Worm (Caenorhabditis elegans) whole organism, early embryonic: ENCODE data around the gene ncx-10.

Experiments used
- B0310.2 ChIP-seq: sonication (generic microtip); optimal IDR thresholded peaks from 2 replicates; lab custom pipeline; 2016; ENCODE audit warnings: mild to moderate bottlenecking, missing genetic modification characterization, missing compliant biosample characterization
- aly-1 ChIP-seq: sonication (generic microtip); optimal IDR thresholded peaks from 2 replicates; lab custom pipeline; 2016; ENCODE audit warnings: missing genetic modification characterization, missing compliant biosample characterization
- ama-1 ChIP-seq: fragments of 150-350 bp; optimal IDR thresholded peaks from 2 replicates; lab custom pipeline; 2014
- flt-1 ChIP-seq: fragments of 200-800 bp; sonication (Bioruptor generic); IDR thresholded peaks from 2 replicates; pipeline ENCODE4 v1.3.6; 2022; ENCODE audit warnings: missing genetic modification characterization, missing compliant biosample characterization
- hmbx-1 ChIP-seq: sonication (generic microtip); optimal IDR thresholded peaks from 2 replicates; lab custom pipeline; 2016; ENCODE audit warnings: mild to moderate bottlenecking, missing genetic modification characterization, missing compliant biosample characterization
- hmg-4 ChIP-seq: fragments of 200-800 bp; sonication (Bioruptor generic); optimal IDR thresholded peaks from 2 replicates; lab custom pipeline; 2018; ENCODE audit warnings: mild to moderate bottlenecking, missing genetic modification characterization, missing compliant biosample characterization
- pes-1 ChIP-seq: fragments of 200-800 bp; sonication (Bioruptor generic); IDR thresholded peaks from 2 replicates; pipeline ENCODE4 v1.3.6; 2022; ENCODE audit warnings: missing genetic modification reagents, missing genetic modification characterization, missing compliant biosample characterization
- sea-1 ChIP-seq: fragments of 200-800 bp; sonication (Bioruptor generic); conservative IDR thresholded peaks from 2 replicates; pipeline ENCODE4 v1.3.6; 2022; ENCODE audit warnings: missing genetic modification characterization, missing compliant biosample characterization
- tbx-11 ChIP-seq: fragments of 200-800 bp; sonication (Bioruptor generic); IDR thresholded peaks from 2 replicates; pipeline ENCODE4 v1.3.6; 2022; ENCODE audit warnings: missing genetic modification characterization, missing compliant biosample characterization

ce11 chrV:7943568-7943967 lies 10.7 kb upstream of the ncx-10 start, which contains the start of gene Y97E10B.1:
- TF ChIP-seq hmbx-1 (tag; lab: Kevin White, UChicago) (no peak), flt-1 (GFP tag; lab: Robert Waterston, UW) (no peak), B0310.2 (no peak), ama-1 (lab: Kevin White, UChicago) (no peak), hmg-4 (GFP tag; lab: Kevin White, UChicago) (no peak), aly-1 (no peak), tbx-11 (no peak), pes-1 (GFP tag; lab: Robert Waterston, UW) (no peak), sea-1 (GFP tag; lab: Robert Waterston, UW) (no peak)
